Fruit fly (Drosophila melanogaster) whole organism, embryonic: ENCODE data around the gene CG7497.

Source experiments
- Adf1 ChIP-seq: fragments of 200-800 bp; sonication (Bioruptor generic); IDR thresholded peaks from 2 replicates; pipeline ENCODE4 v1.3.6; 2022; ENCODE audit warnings: missing biosample characterization, missing genetic modification characterization
- B-H1 ChIP-seq: fragments of 200-800 bp; sonication (Bioruptor generic); IDR thresholded peaks from 3 replicates; pipeline ENCODE4 v1.3.6; 2022; ENCODE audit warnings: missing biosample characterization, missing genetic modification characterization
- B-H2 ChIP-seq: fragments of 200-800 bp; sonication (Bioruptor generic); optimal IDR thresholded peaks from 2 replicates; lab custom pipeline; 2018; ENCODE audit warnings: missing biosample characterization, mild to moderate bottlenecking, missing genetic modification characterization
- C15 ChIP-seq: fragments of 200-800 bp; sonication (Bioruptor generic); IDR thresholded peaks from 3 replicates; pipeline ENCODE4 v1.3.6; 2022; ENCODE audit warnings: missing biosample characterization, missing genetic modification characterization
- CG10209 ChIP-seq: fragments of 200-800 bp; sonication (Bioruptor generic); optimal IDR thresholded peaks from 3 replicates; lab custom pipeline; 2017; ENCODE audit warnings: missing biosample characterization, mild to moderate bottlenecking, missing genetic modification characterization, missing genetic modification reagents
- CG10267 ChIP-seq: fragments of 200-800 bp; sonication (Bioruptor generic); optimal IDR thresholded peaks from 2 replicates; lab custom pipeline; 2018; ENCODE audit warnings: missing biosample characterization, mild to moderate bottlenecking, missing genetic modification characterization, moderate library complexity
- CG11093 ChIP-seq: fragments of 200-800 bp; sonication (Bioruptor generic); IDR thresholded peaks from 3 replicates; pipeline ENCODE4 v1.3.6; 2022; ENCODE audit warnings: missing biosample characterization, missing genetic modification characterization
- CG11504 ChIP-seq: fragments of 200-800 bp; sonication (Bioruptor generic); optimal IDR thresholded peaks from 3 replicates; lab custom pipeline; 2019; ENCODE audit warnings: missing biosample characterization, mild to moderate bottlenecking, missing genetic modification characterization, moderate library complexity
- CG11695 ChIP-seq: fragments of 200-800 bp; sonication (Bioruptor generic); IDR thresholded peaks from 3 replicates; pipeline ENCODE4 v1.3.6; 2022; ENCODE audit warnings: missing biosample characterization, missing genetic modification characterization
- CG12155 ChIP-seq: fragments of 200-800 bp; sonication (Bioruptor generic); optimal IDR thresholded peaks from 3 replicates; lab custom pipeline; 2016; ENCODE audit warnings: missing biosample characterization, missing genetic modification characterization
- CG12219 ChIP-seq: fragments of 200-800 bp; sonication (Bioruptor generic); optimal IDR thresholded peaks from 3 replicates; lab custom pipeline; 2018; ENCODE audit warnings: missing biosample characterization, mild to moderate bottlenecking, missing genetic modification characterization
- CG12942 ChIP-seq: fragments of 200-800 bp; sonication (Bioruptor generic); optimal IDR thresholded peaks from 3 replicates; lab custom pipeline; 2016; ENCODE audit warnings: missing biosample characterization, missing genetic modification characterization
- CG13296 ChIP-seq: fragments of 200-800 bp; sonication (Bioruptor generic); optimal IDR thresholded peaks from 3 replicates; lab custom pipeline; 2018; ENCODE audit warnings: missing biosample characterization, mild to moderate bottlenecking, missing genetic modification characterization
- CG13424 ChIP-seq: fragments of 200-800 bp; sonication (Bioruptor generic); optimal IDR thresholded peaks from 2 replicates; lab custom pipeline; 2019; ENCODE audit warnings: missing biosample characterization, mild to moderate bottlenecking, missing genetic modification characterization, moderate library complexity
- CG13894 ChIP-seq: fragments of 200-800 bp; sonication (Bioruptor generic); optimal IDR thresholded peaks from 3 replicates; lab custom pipeline; 2018; ENCODE audit warnings: missing biosample characterization, mild to moderate bottlenecking, missing genetic modification characterization, moderate library complexity
- CG14860 ChIP-seq: fragments of 200-800 bp; sonication (Bioruptor generic); IDR thresholded peaks from 3 replicates; pipeline ENCODE4 v1.3.6; 2022; ENCODE audit warnings: missing biosample characterization, missing genetic modification characterization; ENCODE audit not compliant: partially characterized antibody
- CG17829 ChIP-seq: fragments of 200-800 bp; optimal IDR thresholded peaks from 2 replicates; lab custom pipeline; 2019; ENCODE audit warnings: missing biosample characterization, mild to moderate bottlenecking, missing genetic modification characterization, moderate library complexity
- CG17912 ChIP-seq: fragments of 200-800 bp; sonication (Bioruptor generic); optimal IDR thresholded peaks from 2 replicates; lab custom pipeline; 2018; ENCODE audit warnings: missing biosample characterization, mild to moderate bottlenecking, missing genetic modification characterization
- CG1792 ChIP-seq: fragments of 200-800 bp; sonication (Bioruptor generic); optimal IDR thresholded peaks from 2 replicates; lab custom pipeline; 2016; ENCODE audit warnings: missing biosample characterization, missing genetic modification characterization
- CG18011 ChIP-seq: fragments of 200-800 bp; sonication (Bioruptor generic); optimal IDR thresholded peaks from 2 replicates; lab custom pipeline; 2017; ENCODE audit warnings: missing biosample characterization, missing genetic modification characterization, mild to moderate bottlenecking, moderate library complexity, missing genotype
- CG18262 ChIP-seq: fragments of 200-800 bp; optimal IDR thresholded peaks from 3 replicates; lab custom pipeline; 2019; ENCODE audit warnings: missing biosample characterization, mild to moderate bottlenecking, missing genetic modification characterization, moderate library complexity
- CG1832 ChIP-seq: fragments of 200-800 bp; sonication (Bioruptor generic); optimal IDR thresholded peaks from 2 replicates; lab custom pipeline; 2017; ENCODE audit warnings: missing biosample characterization, mild to moderate bottlenecking, missing genetic modification characterization, inconsistent platforms
- CG2202 ChIP-seq: fragments of 200-800 bp; sonication (Bioruptor generic); optimal IDR thresholded peaks from 2 replicates; lab custom pipeline; 2018; ENCODE audit warnings: missing biosample characterization, mild to moderate bottlenecking, missing genetic modification characterization
- CG3163 ChIP-seq: fragments of 200-800 bp; sonication (Bioruptor generic); optimal IDR thresholded peaks from 3 replicates; lab custom pipeline; 2016; ENCODE audit warnings: missing biosample characterization, missing genetic modification characterization
- CG32767 ChIP-seq: fragments of 200-800 bp; sonication (Bioruptor generic); IDR thresholded peaks from 2 replicates; pipeline ENCODE4 v1.3.6; 2022; ENCODE audit warnings: missing biosample characterization, missing genetic modification characterization
- CG34422 ChIP-seq: fragments of 200-800 bp; sonication (Bioruptor generic); IDR thresholded peaks from 3 replicates; pipeline ENCODE4 v1.3.6; 2022; ENCODE audit warnings: missing biosample characterization, missing genetic modification characterization
- CG4404 ChIP-seq: fragments of 200-800 bp; sonication (Bioruptor generic); IDR thresholded peaks from 2 replicates; pipeline ENCODE4 v1.3.6; 2022; ENCODE audit warnings: missing biosample characterization, missing genetic modification characterization
- CG8924 ChIP-seq: fragments of 200-800 bp; optimal IDR thresholded peaks from 3 replicates; lab custom pipeline; 2019; ENCODE audit warnings: missing biosample characterization, mild to moderate bottlenecking, missing genetic modification characterization, moderate library complexity
- CG9215 ChIP-seq: fragments of 200-800 bp; sonication (Bioruptor generic); IDR thresholded peaks from 2 replicates; pipeline ENCODE4 v1.3.6; 2022; ENCODE audit warnings: missing biosample characterization, missing genetic modification characterization
- CG9437 ChIP-seq: fragments of 200-800 bp; sonication (Bioruptor generic); optimal IDR thresholded peaks from 2 replicates; lab custom pipeline; 2018; ENCODE audit warnings: missing biosample characterization, mild to moderate bottlenecking, missing genetic modification characterization
- HLH3B ChIP-seq: fragments of 200-800 bp; sonication (Bioruptor generic); IDR thresholded peaks from 2 replicates; pipeline ENCODE4 v1.3.6; 2022; ENCODE audit warnings: missing biosample characterization, missing genetic modification characterization
- Meics ChIP-seq: fragments of 200-800 bp; sonication (Bioruptor generic); optimal IDR thresholded peaks from 2 replicates; lab custom pipeline; 2017; ENCODE audit warnings: missing biosample characterization, mild to moderate bottlenecking, missing genetic modification characterization
- Mes4 ChIP-seq: fragments of 200-800 bp; sonication (Bioruptor generic); optimal IDR thresholded peaks from 2 replicates; lab custom pipeline; 2016; ENCODE audit warnings: missing biosample characterization, missing genetic modification characterization
- Oli ChIP-seq: fragments of 200-800 bp; sonication (Bioruptor generic); optimal IDR thresholded peaks from 2 replicates; lab custom pipeline; 2018; ENCODE audit warnings: missing biosample characterization, mild to moderate bottlenecking, missing genetic modification characterization, moderate library complexity
- Ptx1 ChIP-seq: fragments of 200-800 bp; sonication (Bioruptor generic); IDR thresholded peaks from 2 replicates; pipeline ENCODE4 v1.3.6; 2022; ENCODE audit warnings: missing biosample characterization, missing genetic modification characterization
- Sox100B ChIP-seq: fragments of 200-800 bp; sonication (Bioruptor generic); optimal IDR thresholded peaks from 3 replicates; lab custom pipeline; 2018; ENCODE audit warnings: missing biosample characterization, mild to moderate bottlenecking, missing genetic modification characterization
- YL-1 ChIP-seq: fragments of 200-800 bp; sonication (Bioruptor generic); optimal IDR thresholded peaks from 3 replicates; lab custom pipeline; 2017; ENCODE audit warnings: missing biosample characterization, mild to moderate bottlenecking, missing genetic modification characterization
- bigmax ChIP-seq: fragments of 200-800 bp; sonication (Bioruptor generic); optimal IDR thresholded peaks from 2 replicates; lab custom pipeline; 2018; ENCODE audit warnings: missing biosample characterization, mild to moderate bottlenecking, missing genetic modification characterization
- crc ChIP-seq: fragments of 200-800 bp; sonication (Bioruptor generic); optimal IDR thresholded peaks from 2 replicates; lab custom pipeline; 2016; ENCODE audit warnings: missing biosample characterization, missing genetic modification characterization
- da ChIP-seq: fragments of 200-800 bp; sonication (Bioruptor generic); optimal IDR thresholded peaks from 2 replicates; lab custom pipeline; 2016; ENCODE audit warnings: missing biosample characterization, missing genetic modification characterization
- dpn ChIP-seq, 2 experiments: fragments of 200-800 bp; sonication (Bioruptor generic); optimal IDR thresholded peaks; 3 replicates each; lab custom pipeline; 2016; ENCODE audit warnings: missing biosample characterization in 2 of 2, missing genetic modification characterization in 2 of 2
- esg ChIP-seq: fragments of 200-800 bp; sonication (Bioruptor generic); conservative IDR thresholded peaks from 2 replicates; pipeline ENCODE4 v1.3.6; 2022; ENCODE audit warnings: missing biosample characterization, missing genetic modification characterization
- fd3F ChIP-seq: fragments of 200-800 bp; sonication (Bioruptor generic); optimal IDR thresholded peaks from 2 replicates; lab custom pipeline; 2018; ENCODE audit warnings: missing biosample characterization, mild to moderate bottlenecking, missing genetic modification characterization, moderate library complexity
- gem ChIP-seq: fragments of 200-800 bp; sonication (Bioruptor generic); optimal IDR thresholded peaks from 2 replicates; lab custom pipeline; 2019; ENCODE audit warnings: missing biosample characterization, mild to moderate bottlenecking, missing genetic modification characterization, moderate library complexity
- gsb ChIP-seq: fragments of 200-800 bp; sonication (Bioruptor generic); IDR thresholded peaks from 2 replicates; pipeline ENCODE4 v1.3.6; 2022; ENCODE audit warnings: missing biosample characterization, missing genetic modification characterization
- lov ChIP-seq, 2 experiments: fragments of 200-800 bp in 1 of 2; fragments of >200 bp in 1 of 2; sonication (Bioruptor generic) in 1 of 2; IDR thresholded peaks in 1 of 2; optimal IDR thresholded peaks in 1 of 2; 2 replicates in 1 of 2; 3 replicates in 1 of 2; pipeline versions ENCODE4 v1.3.6 to Lab custom; 2017 to 2022; ENCODE audit warnings: missing biosample characterization in 1 of 2, missing genetic modification characterization in 1 of 2
- mam ChIP-seq: fragments of 200-800 bp; sonication (Bioruptor generic); optimal IDR thresholded peaks from 3 replicates; lab custom pipeline; 2016; ENCODE audit warnings: missing biosample characterization, missing genetic modification characterization
- pb ChIP-seq: fragments of 200-800 bp; sonication (Bioruptor generic); optimal IDR thresholded peaks from 3 replicates; lab custom pipeline; 2016; ENCODE audit warnings: missing biosample characterization, missing genetic modification characterization
- scrt ChIP-seq: fragments of 200-800 bp; sonication (Bioruptor generic); optimal IDR thresholded peaks from 2 replicates; lab custom pipeline; 2018; ENCODE audit warnings: missing biosample characterization, mild to moderate bottlenecking, missing genetic modification characterization, moderate library complexity
- stc ChIP-seq: fragments of 200-800 bp; sonication (Bioruptor generic); IDR thresholded peaks from 2 replicates; pipeline ENCODE4 v1.3.6; 2022; ENCODE audit warnings: missing biosample characterization, missing genetic modification characterization
- vfl ChIP-seq: fragments of 200-800 bp; sonication (Bioruptor generic); optimal IDR thresholded peaks from 2 replicates; lab custom pipeline; 2016; ENCODE audit warnings: missing biosample characterization, missing genetic modification characterization

Gene CG7497

DNA sequence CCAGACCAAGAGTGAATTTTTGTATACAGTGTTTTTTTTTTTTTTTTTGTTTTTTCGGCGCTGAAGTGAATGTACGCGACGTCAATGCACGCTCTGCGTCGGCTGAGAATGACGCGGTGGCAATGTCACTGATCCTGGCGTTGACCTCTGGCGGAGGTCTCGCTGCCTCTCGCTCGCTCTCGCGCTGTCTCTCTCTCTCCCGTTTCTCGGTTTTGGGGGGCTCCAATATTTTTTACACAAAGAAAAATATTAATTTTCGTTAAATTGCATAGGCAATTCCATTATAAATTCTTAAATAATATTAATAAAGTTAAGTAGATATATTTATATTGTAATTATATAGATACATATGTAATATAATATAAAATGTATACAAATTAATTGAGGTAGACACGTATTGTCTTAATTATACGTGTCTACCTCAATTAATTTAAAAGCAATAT lies 19.9 kb upstream of the CG7497 start (continued):
- TF ChIP-seq bigmax (GFP tag; lab: Kevin White, UChicago) (no peak), C15 (GFP tag; lab: Robert Waterston, UW) (no peak), CG9437 (GFP tag; lab: Kevin White, UChicago) (peak; percentile 20), gsb (GFP tag; lab: Robert Waterston, UW) (no peak), CG17829 (tag; lab: Kevin White, UChicago) (peak; percentile 1), YL-1 (GFP tag; lab: Kevin White, UChicago) (no peak), CG1832 (GFP tag; lab: Kevin White, UChicago) (peak; percentile 31), CG1792 (GFP tag; lab: Kevin White, UChicago) (no peak), CG18262 (tag; lab: Kevin White, UChicago) (peak; percentile 12), HLH3B (peak; percentile 19; the same call in 1 of the 2 replicates), Meics (GFP tag; lab: Kevin White, UChicago) (peak; percentile 36), Mes4 (no peak), CG10209 (GFP tag; lab: Kevin White, UChicago) (peak; percentile 22), CG2202 (tag; lab: Kevin White, UChicago) (no peak), esg (no peak), CG12155 (GFP tag; lab: Kevin White, UChicago) (no peak), B-H1 (no peak), fd3F (GFP tag; lab: Kevin White, UChicago) (peak; percentile 19), CG13296 (peak; percentile 30), CG11695 (0 out of 3 replicates have a peak, but pooled peaks have one; percentile 66), da (GFP tag; lab: Kevin White, UChicago) (no peak), vfl (GFP tag; lab: Kevin White, UChicago) (no peak), Ptx1 (GFP tag; lab: Robert Waterston, UW) (peak; percentile 59), CG9215 (GFP tag; lab: Robert Waterston, UW) (no peak), lov (optimal IDR thresholded peaks at IDR 0.05; lab: Kevin White, UChicago) (no peak), lov (GFP tag; IDR thresholded peaks at IDR 0.05; lab: Robert Waterston, UW) (0 out of 3 replicates have a peak, but pooled peaks have one; percentile 14), crc (GFP tag; lab: Kevin White, UChicago) (no peak), dpn (GFP tag; optimal IDR thresholded peaks at IDR 0.05; lab: Kevin White, UChicago) (peak in 1 of 2 experiments; percentile 8), pb (GFP tag; lab: Kevin White, UChicago) (no peak), Oli (tag; lab: Kevin White, UChicago) (peak; percentile 10), CG12219 (GFP tag; lab: Kevin White, UChicago) (no peak), Sox100B (GFP tag; lab: Kevin White, UChicago) (peak; percentile 20), CG10267 (tag; lab: Kevin White, UChicago) (peak; percentile 7), CG12942 (GFP tag; lab: Kevin White, UChicago) (no peak), CG4404 (GFP tag; lab: Robert Waterston, UW) (no peak), CG18011 (GFP tag; lab: Kevin White, UChicago) (no peak), CG3163 (GFP tag; lab: Kevin White, UChicago) (no peak), Adf1 (GFP tag; lab: Robert Waterston, UW) (no peak), stc (GFP tag; lab: Robert Waterston, UW) (0 out of 2 replicates have a peak, but pooled peaks have one; percentile 4), CG13424 (tag; lab: Kevin White, UChicago) (peak; percentile 12), mam (GFP tag; lab: Kevin White, UChicago) (no peak), CG32767 (GFP tag; lab: Robert Waterston, UW) (no peak), CG11504 (tag; lab: Kevin White, UChicago) (peak; percentile 39), scrt (GFP tag; lab: Kevin White, UChicago) (no peak), CG13894 (tag; lab: Kevin White, UChicago) (no peak), gem (peak; percentile 52), CG34422 (GFP tag; lab: Robert Waterston, UW) (no peak), B-H2 (GFP tag; lab: Kevin White, UChicago) (no peak), CG17912 (no peak), CG11093 (GFP tag; lab: Robert Waterston, UW) (no peak), CG14860 (GFP tag; lab: Robert Waterston, UW) (no peak), CG8924 (peak; percentile 7)
